Worm (Caenorhabditis elegans): ENCODE data around the gene srt-50.
"Not testable (repeated sequence)": the region's sequence is repeated elsewhere in the genome, so short reads cannot be mapped to it uniquely, and the experiment has no call there.

Gene srt-50

ce11 chrIV:15119268-15119667, 44.8 kb downstream of the srt-50 start:
- TF ChIP-seq ztf-29 (GFP tag; IDR thresholded peaks at IDR 0.05) (no peak), flt-1 (GFP tag; IDR thresholded peaks at IDR 0.05) (no peak), cog-1 (tag; optimal IDR thresholded peaks at IDR 0.05) (no peak), ztf-23 (GFP tag; IDR thresholded peaks at IDR 0.05) (no peak), klf-2 (GFP tag; conservative IDR thresholded peaks at IDR 0.05) (no peak), med-1 (GFP tag; optimal IDR thresholded peaks at IDR 0.05; ENCODE audit: insufficient read depth) (no peak), T22C8.4 (GFP tag; IDR thresholded peaks at IDR 0.05) (no peak), ref-1 (GFP tag; conservative IDR thresholded peaks at IDR 0.05) (no peak), tab-1 (GFP tag; IDR thresholded peaks at IDR 0.05) (no peak)

DNA sequence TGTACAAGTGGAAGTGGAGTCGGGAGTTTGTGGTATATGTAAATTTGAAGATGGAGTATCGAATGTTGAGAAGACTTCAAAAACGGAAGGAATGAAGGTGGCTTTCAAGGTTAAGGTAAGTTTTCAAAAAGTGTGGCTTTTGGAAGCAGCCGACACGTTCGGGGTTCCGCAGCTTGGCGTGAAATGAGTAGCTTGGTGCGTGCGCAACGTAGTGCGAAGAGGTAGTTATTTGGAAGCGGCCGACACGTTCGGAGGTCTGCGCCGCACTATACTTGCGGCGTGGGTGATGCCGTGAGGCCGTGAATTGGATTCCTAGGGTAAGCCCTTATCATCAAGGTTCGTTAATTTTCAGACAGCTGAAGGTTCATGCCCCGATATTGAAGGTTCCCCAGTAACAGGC, 46.3 kb downstream of the srt-50 start, which contains the start of gene clec-189:
clec-189 (plus strand) TSS at position 92 of the 400 bp plus-strand sequence.
- TF ChIP-seq klf-2 (GFP tag; conservative IDR thresholded peaks at IDR 0.05), result no peak
- TF ChIP-seq med-1 (GFP tag; optimal IDR thresholded peaks at IDR 0.05; ENCODE audit: insufficient read depth), result no peak
- no peak for TF ChIP-seq cog-1 (tag; optimal IDR thresholded peaks at IDR 0.05)
- no peak for TF ChIP-seq T22C8.4 (GFP tag; IDR thresholded peaks at IDR 0.05)
- TF ChIP-seq ztf-23 (GFP tag; IDR thresholded peaks at IDR 0.05), result no peak

- TF ChIP-seq ztf-29 (GFP tag; IDR thresholded peaks at IDR 0.05) (no peak), ref-1 (GFP tag; conservative IDR thresholded peaks at IDR 0.05) (no peak), med-1 (GFP tag; optimal IDR thresholded peaks at IDR 0.05; ENCODE audit: insufficient read depth) (no peak), flt-1 (GFP tag; IDR thresholded peaks at IDR 0.05) (no peak)
Measured at ce11 chrIV:15122882-15123281, 48.4 kb downstream of the srt-50 start, which contains the start of gene M199.7. Gene M199.7, plus strand, starts transcription at chrIV:15123182.

DNA sequence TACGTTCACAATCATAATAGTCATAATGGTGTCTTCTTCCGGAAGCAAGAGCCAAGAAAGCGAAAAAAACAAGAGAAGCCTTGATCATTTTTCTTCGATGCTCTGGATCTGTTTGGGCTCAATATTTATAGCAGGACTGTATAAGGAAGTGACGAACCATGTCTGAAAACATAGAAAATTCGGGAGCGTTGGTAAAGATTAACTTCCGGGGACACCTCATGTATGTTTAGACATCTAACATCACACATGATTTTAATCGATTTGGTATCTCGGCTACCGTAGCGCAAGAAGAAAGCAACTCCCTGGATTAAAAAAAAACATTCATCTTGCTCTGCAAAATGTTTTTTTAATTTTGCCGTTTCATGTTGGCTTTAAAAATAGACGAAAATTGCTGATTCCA, 51.5 kb downstream of the srt-50 start, which contains the start of gene clec-190:
clec-190 (minus strand) TSS at position 101 of the 400 bp plus-strand sequence.
- TF ChIP-seq ref-1 (GFP tag; conservative IDR thresholded peaks at IDR 0.05) (no peak), klf-2 (GFP tag; conservative IDR thresholded peaks at IDR 0.05) (no peak), tab-1 (GFP tag; IDR thresholded peaks at IDR 0.05) (no peak), med-1 (GFP tag; optimal IDR thresholded peaks at IDR 0.05; ENCODE audit: insufficient read depth) (no peak), flt-1 (GFP tag; IDR thresholded peaks at IDR 0.05) (no peak)

DNA sequence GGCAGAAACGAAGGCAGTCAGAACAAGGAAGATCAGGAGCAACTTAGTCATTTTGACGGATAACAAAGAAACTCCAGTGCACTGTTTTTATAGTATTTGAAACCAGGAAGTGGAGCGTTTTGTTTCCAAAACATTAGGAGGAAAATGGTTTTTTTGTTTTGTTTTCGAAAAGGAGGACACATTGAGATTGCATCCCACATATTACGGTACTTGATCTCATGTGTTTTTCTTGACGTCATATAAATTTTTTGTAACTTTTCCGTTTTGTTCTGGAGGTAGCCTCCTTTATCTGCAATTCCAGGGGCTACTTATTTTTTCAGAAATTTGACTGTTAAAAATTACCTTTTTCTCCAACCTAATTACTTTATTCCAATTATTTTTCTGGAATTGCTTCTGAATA, 53.2 kb downstream of the srt-50 start, which contains the start of gene M199.9:
M199.9 (minus strand) TSS at position 101 of the 400 bp plus-strand sequence.
- no peak for TF ChIP-seq ztf-23 (GFP tag; IDR thresholded peaks at IDR 0.05)
- TF ChIP-seq ref-1 (GFP tag; conservative IDR thresholded peaks at IDR 0.05), result no peak
- TF ChIP-seq med-1 (GFP tag; optimal IDR thresholded peaks at IDR 0.05; ENCODE audit: insufficient read depth), result no peak

DNA sequence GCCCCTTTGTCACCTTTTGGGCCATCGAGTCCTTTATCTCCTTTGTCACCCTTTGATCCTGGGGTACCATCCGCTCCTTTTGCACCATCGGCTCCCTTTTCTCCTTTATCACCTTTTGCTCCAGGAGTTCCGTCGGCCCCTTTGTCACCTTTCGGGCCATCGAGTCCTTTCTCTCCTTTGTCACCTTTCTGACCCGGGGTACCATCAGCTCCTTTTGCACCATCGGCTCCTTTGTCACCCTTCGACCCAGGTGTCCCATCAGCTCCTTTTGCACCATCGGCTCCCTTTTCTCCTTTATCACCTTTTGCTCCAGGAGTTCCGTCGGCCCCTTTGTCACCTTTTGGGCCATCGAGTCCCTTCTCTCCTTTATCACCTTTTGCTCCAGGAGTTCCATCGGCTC, 55.7 kb downstream of the srt-50 start:
- TF ChIP-seq klf-2 (GFP tag; conservative IDR thresholded peaks at IDR 0.05), result peak; percentile 67; the same call in 1 of the 2 replicates

- no peak for TF ChIP-seq klf-2 (GFP tag; conservative IDR thresholded peaks at IDR 0.05)
- TF ChIP-seq flt-1 (GFP tag; IDR thresholded peaks at IDR 0.05), result no peak
- no peak for TF ChIP-seq tab-1 (GFP tag; IDR thresholded peaks at IDR 0.05)
- no peak for TF ChIP-seq ztf-23 (GFP tag; IDR thresholded peaks at IDR 0.05)
- TF ChIP-seq cog-1 (tag; optimal IDR thresholded peaks at IDR 0.05), result no peak
- TF ChIP-seq ztf-29 (GFP tag; IDR thresholded peaks at IDR 0.05), result no peak
- no peak for TF ChIP-seq ref-1 (GFP tag; conservative IDR thresholded peaks at IDR 0.05)
- TF ChIP-seq med-1 (GFP tag; optimal IDR thresholded peaks at IDR 0.05; ENCODE audit: insufficient read depth), result no peak
- TF ChIP-seq T22C8.4 (GFP tag; IDR thresholded peaks at IDR 0.05), result no peak
Measured at ce11 chrIV:15131697-15132096, 57.2 kb downstream of the srt-50 start, which contains the start of gene col-135. Gene col-135, minus strand, starts transcription at chrIV:15131797.

DNA sequence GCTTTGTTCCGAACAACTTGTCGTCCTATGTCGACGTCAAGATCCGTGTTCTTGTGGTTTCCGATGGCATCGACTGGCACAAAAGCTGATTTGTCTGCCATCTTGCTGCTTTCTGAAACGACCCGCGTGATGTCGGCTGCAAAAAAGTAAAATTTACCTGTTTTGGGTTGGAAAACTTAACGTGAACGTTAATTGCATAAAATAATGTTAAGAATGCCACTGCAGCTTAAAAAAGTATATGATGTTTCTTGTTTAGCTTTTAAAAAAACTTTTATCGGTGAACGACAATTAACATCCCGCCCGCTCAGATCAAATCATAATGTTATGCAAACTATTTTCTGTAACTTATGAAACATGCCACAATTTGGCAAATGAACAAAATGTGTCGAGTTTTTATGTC, 59.4 kb downstream of the srt-50 start, which contains the start of gene M199.8:
M199.8 (minus strand) TSS at position 101 of the 400 bp plus-strand sequence.
- TF ChIP-seq T22C8.4 (GFP tag; IDR thresholded peaks at IDR 0.05); ref-1 (GFP tag; conservative IDR thresholded peaks at IDR 0.05); flt-1 (GFP tag; IDR thresholded peaks at IDR 0.05): not testable (repeated sequence)

Measured in whole organism, midembryonic.